Fruit fly (Drosophila melanogaster): Measurements from ENCODE around the gene CG12608.

CG12608 gene

dm6 chrX:15296969-15297816 is 47.2 kb downstream of the CG12608 start, which contains the start of gene gce (continued):
- TF ChIP-seq spab (GFP tag; optimal IDR thresholded peaks at IDR 0.05) (no peak), OdsH (GFP tag; optimal IDR thresholded peaks at IDR 0.05) (no peak), topi (GFP tag; optimal IDR thresholded peaks at IDR 0.05) (no peak), cyc (GFP tag; optimal IDR thresholded peaks at IDR 0.05) (no peak), CG3032 (tag; optimal IDR thresholded peaks at IDR 0.05) (peak; percentile 28), Met (GFP tag; optimal IDR thresholded peaks at IDR 0.05) (no peak), CG7368 (GFP tag; optimal IDR thresholded peaks at IDR 0.05) (no peak), lz (GFP tag; optimal IDR thresholded peaks at IDR 0.05) (no peak), CG8119 (GFP tag; IDR thresholded peaks at IDR 0.05) (no peak; the same call in 2 of the 3 replicates), CG32006 (GFP tag; optimal IDR thresholded peaks at IDR 0.05) (peak; percentile 42), Sox15 (GFP tag; optimal IDR thresholded peaks at IDR 0.05) (no peak), dsx (GFP tag; optimal IDR thresholded peaks at IDR 0.05; ENCODE audit: poor library complexity, severe bottlenecking) (no peak), Ets21C (GFP tag; optimal IDR thresholded peaks at IDR 0.05) (no peak), CG3919 (GFP tag; optimal IDR thresholded peaks at IDR 0.05) (no peak), svp (GFP tag) (no peak), eg (GFP tag; IDR thresholded peaks at IDR 0.05) (peak; percentile 19), CG6276 (GFP tag; optimal IDR thresholded peaks at IDR 0.05) (peak; percentile 57), Lpt (GFP tag; optimal IDR thresholded peaks at IDR 0.05) (no peak), Sox102F (GFP tag; optimal IDR thresholded peaks at IDR 0.05) (no peak), Gug (GFP tag; IDR thresholded peaks at IDR 0.05) (no peak), Eip78C (GFP tag) (peak; percentile 48), Hr4 (GFP tag; optimal IDR thresholded peaks at IDR 0.05) (no peak), Sox14 (GFP tag; optimal IDR thresholded peaks at IDR 0.05) (no peak), Eip93F (GFP tag; optimal IDR thresholded peaks at IDR 0.05) (no peak), CG1621 (tag; optimal IDR thresholded peaks at IDR 0.05) (no peak), CG8319 (GFP tag; optimal IDR thresholded peaks at IDR 0.05) (no peak), achi (GFP tag; optimal IDR thresholded peaks at IDR 0.05) (peak; percentile 3), CG8632 (GFP tag; optimal IDR thresholded peaks at IDR 0.05) (no peak), Blimp-1 (GFP tag; optimal IDR thresholded peaks at IDR 0.05) (no peak), CG11294 (GFP tag; IDR thresholded peaks at IDR 0.05) (no peak), CG15336 (GFP tag; IDR thresholded peaks at IDR 0.05) (0 out of 2 replicates have a peak, but pooled peaks have one; percentile 27), CG11902 (GFP tag; optimal IDR thresholded peaks at IDR 0.05) (no peak), Hr38 (GFP tag; optimal IDR thresholded peaks at IDR 0.05) (no peak), Smox (GFP tag; optimal IDR thresholded peaks at IDR 0.05) (peak; percentile 9)
